Fruit fly (Drosophila melanogaster) whole organism, embryonic: ENCODE data around the gene Zif.
A peak's percentile ranks its signal among the peaks of the same experiment; 100 is the strongest.

ENCODE experiments used
- Aef1 ChIP-seq: fragments of 200-800 bp; sonication (Bioruptor generic); IDR thresholded peaks from 3 replicates; pipeline ENCODE4 v1.3.6; 2022; ENCODE audit warnings: missing biosample characterization, missing genetic modification characterization
- Atf6 ChIP-seq: fragments of 200-800 bp; sonication (Bioruptor generic); IDR thresholded peaks from 2 replicates; pipeline ENCODE4 v1.3.6; 2022; ENCODE audit warnings: missing biosample characterization, missing genetic modification characterization
- Awh ChIP-seq: fragments of 200-800 bp; sonication (Bioruptor generic); IDR thresholded peaks from 2 replicates; pipeline ENCODE4, ENCODE4 v1.3.6; 2022; ENCODE audit warnings: missing biosample characterization, missing genetic modification characterization
- B-H2 ChIP-seq: fragments of 200-800 bp; sonication (Bioruptor generic); optimal IDR thresholded peaks from 2 replicates; lab custom pipeline; 2018; ENCODE audit warnings: missing biosample characterization, mild to moderate bottlenecking, missing genetic modification characterization
- Bgb ChIP-seq: fragments of 200-800 bp; sonication (Bioruptor generic); IDR thresholded peaks from 2 replicates; pipeline ENCODE4 v1.3.6; 2022; ENCODE audit warnings: missing biosample characterization, missing genetic modification characterization; ENCODE audit not compliant: partially characterized antibody
- CG10267 ChIP-seq: fragments of 200-800 bp; sonication (Bioruptor generic); optimal IDR thresholded peaks from 2 replicates; lab custom pipeline; 2018; ENCODE audit warnings: missing biosample characterization, mild to moderate bottlenecking, missing genetic modification characterization, moderate library complexity
- CG10565 ChIP-seq: fragments of 200-800 bp; sonication (Bioruptor generic); optimal IDR thresholded peaks from 3 replicates; lab custom pipeline; 2016; ENCODE audit warnings: missing biosample characterization, mild to moderate bottlenecking, missing genetic modification characterization
- CG12155 ChIP-seq: fragments of 200-800 bp; sonication (Bioruptor generic); optimal IDR thresholded peaks from 3 replicates; lab custom pipeline; 2016; ENCODE audit warnings: missing biosample characterization, missing genetic modification characterization
- CG15479 ChIP-seq: fragments of 200-800 bp; sonication (Bioruptor generic); optimal IDR thresholded peaks from 3 replicates; lab custom pipeline; 2019; ENCODE audit warnings: missing biosample characterization, mild to moderate bottlenecking, missing genetic modification characterization, moderate library complexity
- CG17385 ChIP-seq: fragments of 200-800 bp; sonication (Bioruptor generic); optimal IDR thresholded peaks from 3 replicates; lab custom pipeline; 2018; ENCODE audit warnings: missing biosample characterization, mild to moderate bottlenecking, missing genetic modification characterization
- CG1832 ChIP-seq: fragments of 200-800 bp; sonication (Bioruptor generic); optimal IDR thresholded peaks from 2 replicates; lab custom pipeline; 2017; ENCODE audit warnings: missing biosample characterization, mild to moderate bottlenecking, missing genetic modification characterization, inconsistent platforms
- CG18619 ChIP-seq: fragments of 200-800 bp; sonication (Bioruptor generic); optimal IDR thresholded peaks from 3 replicates; lab custom pipeline; 2017; ENCODE audit warnings: missing biosample characterization, mild to moderate bottlenecking, missing genetic modification characterization
- CG30020 ChIP-seq: fragments of 200-800 bp; optimal IDR thresholded peaks from 2 replicates; lab custom pipeline; 2019; ENCODE audit warnings: missing biosample characterization, mild to moderate bottlenecking, missing genetic modification characterization, moderate library complexity
- CG31224 ChIP-seq: fragments of 200-800 bp; sonication (Bioruptor generic); IDR thresholded peaks from 2 replicates; pipeline ENCODE4 v1.3.6; 2022; ENCODE audit warnings: missing biosample characterization, missing genetic modification characterization
- CG3163 ChIP-seq: fragments of 200-800 bp; sonication (Bioruptor generic); optimal IDR thresholded peaks from 3 replicates; lab custom pipeline; 2016; ENCODE audit warnings: missing biosample characterization, missing genetic modification characterization
- CG32532 ChIP-seq: fragments of 200-800 bp; sonication (Bioruptor generic); IDR thresholded peaks from 2 replicates; pipeline ENCODE4 v1.3.6; 2022; ENCODE audit warnings: missing biosample characterization, missing genetic modification characterization
- CG3726 ChIP-seq: fragments of 200-800 bp; sonication (Bioruptor generic); IDR thresholded peaks from 3 replicates; pipeline ENCODE4, ENCODE4 v1.3.6; 2022; ENCODE audit warnings: missing biosample characterization, missing genetic modification characterization
- CG6791 ChIP-seq: fragments of 200-800 bp; sonication (Bioruptor generic); IDR thresholded peaks from 3 replicates; pipeline ENCODE4 v1.3.6; 2022; ENCODE audit warnings: missing biosample characterization, missing genetic modification characterization; ENCODE audit not compliant: partially characterized antibody
- CG8944 ChIP-seq: fragments of 200-800 bp; sonication (Bioruptor generic); optimal IDR thresholded peaks from 3 replicates; lab custom pipeline; 2016; ENCODE audit warnings: missing biosample characterization, missing genetic modification characterization
- CG9932 ChIP-seq: fragments of 200-800 bp; sonication (Bioruptor generic); IDR thresholded peaks from 2 replicates; pipeline ENCODE4 v1.3.6; 2022; ENCODE audit warnings: missing biosample characterization, missing genetic modification characterization
- CTCF ChIP-seq: fragments of 200-800 bp; sonication (Bioruptor generic); optimal IDR thresholded peaks from 2 replicates; lab custom pipeline; 2017; ENCODE audit warnings: missing biosample characterization, mild to moderate bottlenecking, missing genetic modification characterization, moderate library complexity
- D ChIP-seq, 2 experiments: fragments of 200-800 bp in 1 of 2; fragments of >200 bp in 1 of 2; sonication (Bioruptor generic) in 1 of 2; optimal IDR thresholded peaks; 2 replicates in 1 of 2; 3 replicates in 1 of 2; lab custom pipeline; 2017; ENCODE audit warnings: mild to moderate bottlenecking in 1 of 2, missing biosample characterization in 1 of 2, missing genetic modification characterization in 1 of 2, missing genetic modification reagents in 1 of 2
- Doc3 ChIP-seq: fragments of 200-800 bp; sonication (Bioruptor generic); IDR thresholded peaks from 3 replicates; pipeline ENCODE4 v1.3.6; 2022; ENCODE audit warnings: missing biosample characterization, missing genetic modification characterization; ENCODE audit not compliant: partially characterized antibody
- Ets65A ChIP-seq: fragments of 200-800 bp; sonication (Bioruptor generic); peaks from one replicate; lab custom pipeline; 2016; ENCODE audit warnings: missing biosample characterization, missing genetic modification characterization
- HLHmδ ChIP-seq: fragments of 200-800 bp; sonication (Bioruptor generic); optimal IDR thresholded peaks from 2 replicates; lab custom pipeline; 2018; ENCODE audit warnings: missing biosample characterization, mild to moderate bottlenecking, missing genetic modification characterization, moderate library complexity
- Hsf ChIP-seq: fragments of 200-800 bp; sonication (Bioruptor generic); optimal IDR thresholded peaks from 3 replicates; lab custom pipeline; 2016; ENCODE audit warnings: missing biosample characterization, missing genetic modification characterization
- Jarid2 ChIP-seq: fragments of 200-800 bp; sonication (Bioruptor generic); optimal IDR thresholded peaks from 3 replicates; lab custom pipeline; 2017; ENCODE audit warnings: mild to moderate bottlenecking, missing biosample characterization, missing genetic modification reagents, missing genetic modification characterization
- Oaz ChIP-seq: fragments of 200-800 bp; sonication (Bioruptor generic); IDR thresholded peaks from 2 replicates; pipeline ENCODE4 v1.3.6; 2022; ENCODE audit warnings: missing biosample characterization, missing genetic modification characterization
- Sry-δ ChIP-seq: fragments of 200-800 bp; sonication (Bioruptor generic); optimal IDR thresholded peaks from 2 replicates; lab custom pipeline; 2016; ENCODE audit warnings: missing biosample characterization, missing genetic modification characterization
- Trl ChIP-seq, 3 experiments: fragments of >200 bp in 2 of 3; fragments of 200-800 bp in 1 of 3; sonication (Bioruptor generic) in 1 of 3; optimal IDR thresholded peaks; 2 replicates in 1 of 3; 3 replicates in 2 of 3; lab custom pipeline; 2016 to 2017; ENCODE audit warnings: missing biosample characterization in 1 of 3, missing genetic modification characterization in 1 of 3
- az2 ChIP-seq: fragments of 200-800 bp; sonication (Bioruptor generic); optimal IDR thresholded peaks from 3 replicates; lab custom pipeline; 2016; ENCODE audit warnings: missing biosample characterization, missing genetic modification characterization
- bbx ChIP-seq: fragments of 200-800 bp; sonication (Bioruptor generic); IDR thresholded peaks from 2 replicates; pipeline ENCODE4 v1.3.6; 2022; ENCODE audit warnings: missing biosample characterization, missing genetic modification characterization; ENCODE audit not compliant: partially characterized antibody
- dati ChIP-seq: fragments of 200-800 bp; sonication (Bioruptor generic); IDR thresholded peaks from 2 replicates; pipeline ENCODE4 v1.3.6; 2022; ENCODE audit warnings: missing biosample characterization, missing genetic modification characterization
- eve ChIP-seq, 2 experiments: fragments of >200 bp; optimal IDR thresholded peaks; 2 replicates each; lab custom pipeline; 2017; ENCODE audit warnings: missing biosample characterization in 2 of 2, missing genetic modification characterization in 2 of 2
- exex ChIP-seq: fragments of 200-800 bp; sonication (Bioruptor generic); optimal IDR thresholded peaks from 4 replicates; lab custom pipeline; 2018; ENCODE audit warnings: missing biosample characterization, mild to moderate bottlenecking, missing genetic modification characterization, moderate library complexity
- hth ChIP-seq: fragments of >200 bp; optimal IDR thresholded peaks from 2 replicates; lab custom pipeline; 2017; ENCODE audit warnings: inconsistent platforms
- jing ChIP-seq: fragments of 200-800 bp; sonication (Bioruptor generic); optimal IDR thresholded peaks from 2 replicates; lab custom pipeline; 2018; ENCODE audit warnings: missing biosample characterization, mild to moderate bottlenecking, missing genetic modification characterization
- ken ChIP-seq: fragments of 200-800 bp; sonication (Bioruptor generic); IDR thresholded peaks from 3 replicates; pipeline ENCODE4 v1.3.6; 2022; ENCODE audit warnings: missing biosample characterization, missing genetic modification characterization
- nau ChIP-seq: fragments of 200-800 bp; sonication (Bioruptor generic); optimal IDR thresholded peaks from 3 replicates; lab custom pipeline; 2017; ENCODE audit warnings: missing biosample characterization, mild to moderate bottlenecking, missing genetic modification characterization, missing genetic modification reagents
- oc ChIP-seq: fragments of 200-800 bp; sonication (Bioruptor generic); optimal IDR thresholded peaks from 2 replicates; lab custom pipeline; 2018; ENCODE audit warnings: missing biosample characterization, mild to moderate bottlenecking, missing genetic modification characterization, moderate library complexity
- onecut ChIP-seq: fragments of 200-800 bp; sonication (Bioruptor generic); IDR thresholded peaks from 2 replicates; pipeline ENCODE4 v1.3.6; 2022; ENCODE audit warnings: missing biosample characterization, missing genetic modification characterization
- pnt ChIP-seq: fragments of 200-800 bp; sonication (Bioruptor generic); optimal IDR thresholded peaks from 3 replicates; lab custom pipeline; 2016; ENCODE audit warnings: missing biosample characterization, missing genetic modification characterization
- sens ChIP-seq: fragments of 200-800 bp; sonication (Bioruptor generic); peaks from one replicate; lab custom pipeline; 2016; ENCODE audit warnings: missing biosample characterization, missing genetic modification characterization
- seq ChIP-seq: fragments of 200-800 bp; sonication (Bioruptor generic); IDR thresholded peaks from 2 replicates; pipeline ENCODE4 v1.3.6; 2022; ENCODE audit warnings: missing biosample characterization, missing genetic modification characterization
- shn ChIP-seq: fragments of 200-800 bp; sonication (Bioruptor generic); optimal IDR thresholded peaks from 3 replicates; lab custom pipeline; 2016; ENCODE audit warnings: missing biosample characterization, missing genetic modification characterization
- sim ChIP-seq: fragments of 200-800 bp; sonication (Bioruptor generic); IDR thresholded peaks from 2 replicates; pipeline ENCODE4 v1.3.6; 2022; ENCODE audit warnings: missing biosample characterization, missing genetic modification characterization
- sr ChIP-seq: fragments of 200-800 bp; sonication (Bioruptor generic); IDR thresholded peaks from 3 replicates; pipeline ENCODE4 v1.3.6; 2022; ENCODE audit warnings: missing biosample characterization, missing genetic modification characterization
- toy ChIP-seq: fragments of 200-800 bp; sonication (Bioruptor generic); IDR thresholded peaks from 2 replicates; pipeline ENCODE4 v1.3.6; 2022; ENCODE audit warnings: missing biosample characterization, missing genetic modification characterization
- wek ChIP-seq: fragments of 200-800 bp; sonication (Bioruptor generic); optimal IDR thresholded peaks from 3 replicates; lab custom pipeline; 2018; ENCODE audit warnings: missing biosample characterization, mild to moderate bottlenecking, missing genetic modification characterization, moderate library complexity

The Zif gene

DNA sequence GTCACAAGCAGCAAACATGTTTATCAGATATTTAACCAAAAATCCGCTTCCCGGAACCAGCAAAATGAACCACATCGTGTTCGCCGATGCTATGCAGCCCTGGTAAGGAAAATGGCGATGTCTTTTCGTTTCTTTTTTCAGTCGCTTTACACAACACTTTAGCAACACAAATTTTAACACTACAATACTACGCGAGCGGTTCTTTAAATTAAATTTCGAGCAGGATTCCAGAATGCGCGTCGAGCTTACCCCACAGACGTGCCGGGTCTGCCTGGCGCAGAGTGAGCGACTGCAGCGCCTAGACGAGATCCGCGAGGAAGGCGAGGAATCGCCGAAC lies at the start of gene Zif (continued):
- TF ChIP-seq Sry-δ (GFP tag; lab: Kevin White, UChicago) (peak; percentile 45), CG8944 (peak; percentile 71), CG1832 (GFP tag; lab: Kevin White, UChicago) (no peak), sim (GFP tag; lab: Robert Waterston, UW) (no peak), hth (no peak), bbx (GFP tag; lab: Robert Waterston, UW) (no peak), CG32532 (GFP tag; lab: Robert Waterston, UW) (peak; percentile 60; the same call in 1 of the 2 replicates), CG30020 (tag; lab: Kevin White, UChicago) (peak; percentile 28), dati (GFP tag; lab: Robert Waterston, UW) (no peak)

DNA sequence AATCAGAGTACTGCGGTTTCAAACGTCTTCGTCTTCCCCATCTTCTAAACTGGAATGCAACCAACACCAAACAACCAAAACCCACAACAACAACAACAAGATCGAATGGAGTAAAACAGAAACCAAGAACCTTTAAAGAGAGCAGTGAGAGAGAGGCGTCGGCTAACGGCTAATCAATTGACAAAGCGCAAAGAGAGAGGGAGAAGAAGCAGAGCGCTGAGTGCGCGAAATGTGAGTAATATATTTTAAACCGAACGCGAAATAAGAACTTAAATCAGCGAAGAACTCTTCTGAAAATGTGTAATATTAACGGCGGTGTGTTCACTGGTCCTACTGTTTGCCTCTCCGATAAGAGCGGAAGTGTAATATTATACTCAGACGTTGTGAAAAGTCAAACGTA lies 49.3 kb upstream of the Zif start:
- no peak for TF ChIP-seq CG6791 (GFP tag; lab: Robert Waterston, UW)
- peak; percentile 34 for TF ChIP-seq CG17385 (GFP tag; lab: Kevin White, UChicago)
- 0 out of 2 replicates have a peak, but pooled peaks have one; percentile 27 for TF ChIP-seq onecut (GFP tag; lab: Robert Waterston, UW)
- no peak for TF ChIP-seq CG31224
- peak; percentile 11 for TF ChIP-seq CG3163 (GFP tag; lab: Kevin White, UChicago)
- peak; percentile 79 to 93 for TF ChIP-seq Trl (optimal IDR thresholded peaks at IDR 0.05; lab: Kevin White, UChicago)
- no peak for TF ChIP-seq Trl (GFP tag; optimal IDR thresholded peaks at IDR 0.05; lab: Kevin White, UChicago)
- no peak for TF ChIP-seq Jarid2
- peak; percentile 4 for TF ChIP-seq exex (tag; lab: Kevin White, UChicago)
- TF ChIP-seq eve (GFP tag; optimal IDR thresholded peaks at IDR 0.05; lab: Kevin White, UChicago), result peak in 1 of 2 experiments; percentile 38
- no peak for TF ChIP-seq CG18619
- no peak for TF ChIP-seq oc (tag; lab: Kevin White, UChicago)
- TF ChIP-seq Aef1 (GFP tag; lab: Robert Waterston, UW), result no peak
- TF ChIP-seq shn, result no peak
- TF ChIP-seq CG15479 (GFP tag; lab: Kevin White, UChicago), result peak; percentile 3
- no peak for TF ChIP-seq D (optimal IDR thresholded peaks at IDR 0.05; lab: Kevin White, UChicago)
- no peak for TF ChIP-seq D (GFP tag; optimal IDR thresholded peaks at IDR 0.05; lab: Kevin White, UChicago)

DNA sequence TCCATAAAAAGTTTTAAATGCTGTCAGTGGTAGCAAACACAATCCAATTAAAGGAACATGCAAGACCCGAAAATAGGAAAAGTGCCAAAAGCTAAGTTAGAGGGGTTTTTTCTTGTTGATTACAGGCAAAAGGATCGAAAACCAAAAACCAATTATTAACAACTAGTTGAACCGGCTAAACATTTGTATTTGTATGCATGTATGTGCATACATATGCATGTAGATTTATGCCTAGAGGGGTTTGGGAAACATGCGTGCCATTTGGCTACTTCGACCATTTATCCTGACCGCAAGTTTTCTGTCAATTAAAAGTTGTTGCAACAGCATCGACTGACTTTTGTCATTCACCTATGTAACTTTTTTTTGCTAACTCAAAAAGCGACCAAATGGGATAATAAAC lies 48.4 kb upstream of the Zif start:
- TF ChIP-seq Ets65A (GFP tag; lab: Kevin White, UChicago), result peak; percentile 69
- TF ChIP-seq wek, result no peak
- no peak for TF ChIP-seq Atf6 (GFP tag; lab: Robert Waterston, UW)
- TF ChIP-seq Doc3 (GFP tag; lab: Robert Waterston, UW), result no peak
- no peak for TF ChIP-seq Hsf (GFP tag; lab: Kevin White, UChicago)
- 0 out of 3 replicates have a peak, but pooled peaks have one; percentile 23 for TF ChIP-seq CG3726 (GFP tag; lab: Robert Waterston, UW)
- TF ChIP-seq sens (GFP tag; lab: Kevin White, UChicago), result peak; percentile 50
- TF ChIP-seq B-H2 (GFP tag; lab: Kevin White, UChicago), result no peak
- TF ChIP-seq toy, result no peak
- TF ChIP-seq CG10565, result no peak

DNA sequence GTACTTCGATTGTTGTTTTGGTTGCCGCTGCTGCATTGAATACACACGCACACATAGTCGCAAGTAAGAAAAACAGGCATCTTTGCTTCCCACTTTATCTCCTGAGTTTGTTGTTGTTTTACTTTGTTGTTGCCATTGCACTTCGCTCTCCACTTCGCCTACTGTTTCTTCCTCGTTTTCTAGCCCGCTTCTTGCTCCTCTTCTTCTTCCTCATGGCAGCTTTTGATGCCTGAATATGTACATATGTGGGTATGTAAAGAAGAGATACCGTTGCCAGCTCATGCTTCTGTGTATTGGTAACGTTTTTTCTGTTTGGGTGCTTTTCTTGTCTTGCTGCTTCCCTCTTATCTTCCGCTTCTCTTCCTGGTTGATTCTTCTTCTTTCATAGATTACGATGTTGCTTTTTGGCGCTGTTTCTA lies 47.7 kb upstream of the Zif start:
- TF ChIP-seq pnt (GFP tag; lab: Kevin White, UChicago) (no peak), seq (GFP tag; lab: Robert Waterston, UW) (no peak), Bgb (GFP tag; lab: Robert Waterston, UW) (no peak), CTCF (GFP tag; lab: Kevin White, UChicago) (no peak), jing (GFP tag; lab: Kevin White, UChicago) (no peak), CG9932 (GFP tag; lab: Robert Waterston, UW) (no peak), wek (no peak), Awh (GFP tag; lab: Robert Waterston, UW) (no peak), ken (GFP tag; lab: Robert Waterston, UW) (no peak), CG10267 (tag; lab: Kevin White, UChicago) (no peak), Oaz (GFP tag; lab: Robert Waterston, UW) (no peak), HLHmδ (GFP tag; lab: Kevin White, UChicago) (peak; percentile 24), sr (GFP tag; lab: Robert Waterston, UW) (peak; percentile 51; the same call in 2 of the 3 replicates), nau (no peak), az2 (no peak), CG12155 (no peak)
